Fruit fly (Drosophila melanogaster) whole organism, embryonic: Measurements from ENCODE around the gene osp.

Experiments used
- Aef1 ChIP-seq: fragments of 200-800 bp; sonication (Bioruptor generic); IDR thresholded peaks from 3 replicates; pipeline ENCODE4 v1.3.6; 2022; ENCODE audit warnings: missing biosample characterization, missing genetic modification characterization
- Bteb2 ChIP-seq: fragments of 200-800 bp; sonication (Bioruptor generic); optimal IDR thresholded peaks from 2 replicates; lab custom pipeline; 2016; ENCODE audit warnings: missing biosample characterization, missing genetic modification characterization
- CG10147 ChIP-seq: fragments of 200-800 bp; sonication (Bioruptor generic); optimal IDR thresholded peaks from 2 replicates; lab custom pipeline; 2019; ENCODE audit warnings: missing biosample characterization, mild to moderate bottlenecking, missing genetic modification characterization, moderate library complexity
- CG10462 ChIP-seq: fragments of 200-800 bp; sonication (Bioruptor generic); optimal IDR thresholded peaks from 2 replicates; lab custom pipeline; 2016; ENCODE audit warnings: missing biosample characterization, missing genetic modification characterization
- CG11560 ChIP-seq: fragments of 200-800 bp; sonication (Bioruptor generic); IDR thresholded peaks from 3 replicates; pipeline ENCODE4 v1.3.6; 2022; ENCODE audit warnings: missing biosample characterization, missing genetic modification characterization
- CG11723 ChIP-seq: fragments of 200-800 bp; sonication (Bioruptor generic); optimal IDR thresholded peaks from 2 replicates; lab custom pipeline; 2017; ENCODE audit warnings: missing biosample characterization, mild to moderate bottlenecking, missing genetic modification characterization
- CG12155 ChIP-seq: fragments of 200-800 bp; sonication (Bioruptor generic); optimal IDR thresholded peaks from 3 replicates; lab custom pipeline; 2016; ENCODE audit warnings: missing biosample characterization, missing genetic modification characterization
- CG12659 ChIP-seq: fragments of 200-800 bp; sonication (Bioruptor generic); optimal IDR thresholded peaks from 3 replicates; lab custom pipeline; 2017; ENCODE audit warnings: mild to moderate bottlenecking, missing biosample characterization, missing genetic modification reagents, missing genetic modification characterization
- CG12769 ChIP-seq: fragments of 200-800 bp; sonication (Bioruptor generic); optimal IDR thresholded peaks from 2 replicates; lab custom pipeline; 2019; ENCODE audit warnings: missing biosample characterization, mild to moderate bottlenecking, missing genetic modification characterization, moderate library complexity
- CG13296 ChIP-seq: fragments of 200-800 bp; sonication (Bioruptor generic); optimal IDR thresholded peaks from 3 replicates; lab custom pipeline; 2018; ENCODE audit warnings: missing biosample characterization, mild to moderate bottlenecking, missing genetic modification characterization
- CG1602 ChIP-seq: fragments of 200-800 bp; sonication (Bioruptor generic); optimal IDR thresholded peaks from 3 replicates; lab custom pipeline; 2016; ENCODE audit warnings: missing biosample characterization, missing genetic modification characterization
- CG16863 ChIP-seq: fragments of 200-800 bp; sonication (Bioruptor generic); optimal IDR thresholded peaks from 3 replicates; lab custom pipeline; 2016; ENCODE audit warnings: missing biosample characterization, missing genetic modification characterization
- CG17612 ChIP-seq: fragments of 200-800 bp; sonication (Bioruptor generic); IDR thresholded peaks from 2 replicates; pipeline ENCODE4 v1.3.6; 2022; ENCODE audit warnings: missing biosample characterization, missing genetic modification characterization
- CG4328 ChIP-seq: fragments of 200-800 bp; sonication (Bioruptor generic); optimal IDR thresholded peaks from 3 replicates; lab custom pipeline; 2017; ENCODE audit warnings: missing biosample characterization, missing genetic modification reagents, missing genetic modification characterization
- CG4854 ChIP-seq: fragments of 200-800 bp; sonication (Bioruptor generic); optimal IDR thresholded peaks from 2 replicates; lab custom pipeline; 2016; ENCODE audit warnings: missing biosample characterization, missing genetic modification characterization, inconsistent platforms
- Dek ChIP-seq: fragments of 200-800 bp; sonication (Bioruptor generic); optimal IDR thresholded peaks from 3 replicates; lab custom pipeline; 2019; ENCODE audit warnings: missing biosample characterization, mild to moderate bottlenecking, missing genetic modification characterization, moderate library complexity
- Ets97D ChIP-seq: fragments of 200-800 bp; sonication (Bioruptor generic); optimal IDR thresholded peaks from 3 replicates; lab custom pipeline; 2016; ENCODE audit warnings: missing biosample characterization, missing genetic modification characterization
- Hmr ChIP-seq: fragments of 200-800 bp; sonication (Bioruptor generic); optimal IDR thresholded peaks from 3 replicates; lab custom pipeline; 2017; ENCODE audit warnings: mild to moderate bottlenecking, missing biosample characterization, missing genetic modification reagents, missing genetic modification characterization
- Hr39 ChIP-seq: fragments of >200 bp; optimal IDR thresholded peaks from 2 replicates; lab custom pipeline; 2017
- Kr ChIP-seq: fragments of 200-800 bp; sonication (Bioruptor generic); optimal IDR thresholded peaks from 2 replicates; lab custom pipeline; 2017; ENCODE audit warnings: missing biosample characterization, mild to moderate bottlenecking, missing genetic modification characterization
- MTF-1 ChIP-seq: fragments of 200-800 bp; sonication (Bioruptor generic); optimal IDR thresholded peaks from 2 replicates; lab custom pipeline; 2018; ENCODE audit warnings: missing biosample characterization, mild to moderate bottlenecking, missing genetic modification characterization, borderline replicate concordance
- Oaz ChIP-seq: fragments of 200-800 bp; sonication (Bioruptor generic); IDR thresholded peaks from 2 replicates; pipeline ENCODE4 v1.3.6; 2022; ENCODE audit warnings: missing biosample characterization, missing genetic modification characterization
- Side ChIP-seq: fragments of 200-800 bp; sonication (Bioruptor generic); optimal IDR thresholded peaks from 2 replicates; lab custom pipeline; 2016; ENCODE audit warnings: missing biosample characterization, missing genetic modification characterization
- Ssrp ChIP-seq: fragments of 200-800 bp; sonication (Bioruptor generic); optimal IDR thresholded peaks from 2 replicates; lab custom pipeline; 2018; ENCODE audit warnings: missing biosample characterization, mild to moderate bottlenecking, missing genetic modification characterization, moderate library complexity
- Xbp1 ChIP-seq: fragments of 200-800 bp; sonication (Bioruptor generic); optimal IDR thresholded peaks from 3 replicates; lab custom pipeline; 2016; ENCODE audit warnings: missing biosample characterization, mild to moderate bottlenecking, missing genetic modification characterization
- YL-1 ChIP-seq: fragments of 200-800 bp; sonication (Bioruptor generic); optimal IDR thresholded peaks from 3 replicates; lab custom pipeline; 2017; ENCODE audit warnings: missing biosample characterization, mild to moderate bottlenecking, missing genetic modification characterization
- al ChIP-seq: fragments of 200-800 bp; sonication (Bioruptor generic); IDR thresholded peaks from 2 replicates; pipeline ENCODE4 v1.3.6; 2022; ENCODE audit warnings: missing biosample characterization, missing genetic modification characterization
- aop ChIP-seq: fragments of 200-800 bp; sonication (Bioruptor generic); IDR thresholded peaks from 2 replicates; pipeline ENCODE4 v1.3.6; 2022; ENCODE audit warnings: missing biosample characterization, missing genetic modification characterization
- ash1 ChIP-seq: fragments of 200-800 bp; sonication (Bioruptor generic); optimal IDR thresholded peaks from 2 replicates; lab custom pipeline; 2018; ENCODE audit warnings: missing biosample characterization, mild to moderate bottlenecking, missing genetic modification characterization
- dati ChIP-seq: fragments of 200-800 bp; sonication (Bioruptor generic); IDR thresholded peaks from 2 replicates; pipeline ENCODE4 v1.3.6; 2022; ENCODE audit warnings: missing biosample characterization, missing genetic modification characterization
- dpn ChIP-seq, 2 experiments: fragments of 200-800 bp; sonication (Bioruptor generic); optimal IDR thresholded peaks; 3 replicates each; lab custom pipeline; 2016; ENCODE audit warnings: missing biosample characterization in 2 of 2, missing genetic modification characterization in 2 of 2
- grau ChIP-seq: fragments of 200-800 bp; optimal IDR thresholded peaks from 3 replicates; lab custom pipeline; 2019; ENCODE audit warnings: missing biosample characterization, mild to moderate bottlenecking, missing genetic modification characterization, moderate library complexity
- grn ChIP-seq: fragments of 200-800 bp; sonication (Bioruptor generic); optimal IDR thresholded peaks from 3 replicates; lab custom pipeline; 2017; ENCODE audit warnings: missing biosample characterization, missing genetic modification characterization
- hbn ChIP-seq: fragments of 200-800 bp; sonication (Bioruptor generic); IDR thresholded peaks from 2 replicates; pipeline ENCODE4 v1.3.6; 2022; ENCODE audit warnings: missing biosample characterization, missing genetic modification characterization; ENCODE audit not compliant: partially characterized antibody
- hkb ChIP-seq, 2 experiments: fragments of 200-800 bp in 1 of 2; fragments of >200 bp in 1 of 2; sonication (Bioruptor generic) in 1 of 2; IDR thresholded peaks in 1 of 2; optimal IDR thresholded peaks in 1 of 2; 2 replicates each; pipeline versions ENCODE4 v1.3.6 to Lab custom; 2017 to 2022; ENCODE audit warnings: missing biosample characterization in 1 of 2, missing genetic modification characterization in 1 of 2
- lola ChIP-seq, 3 experiments: fragments of >200 bp in 2 of 3; fragments of 200-800 bp in 1 of 3; sonication (Bioruptor generic) in 1 of 3; optimal IDR thresholded peaks; 2 replicates each; lab custom pipeline; 2017 to 2019; ENCODE audit warnings: missing biosample characterization in 3 of 3, missing genetic modification characterization in 3 of 3, mild to moderate bottlenecking in 1 of 3, moderate library complexity in 1 of 3
- nau ChIP-seq: fragments of 200-800 bp; sonication (Bioruptor generic); optimal IDR thresholded peaks from 3 replicates; lab custom pipeline; 2017; ENCODE audit warnings: missing biosample characterization, mild to moderate bottlenecking, missing genetic modification characterization, missing genetic modification reagents
- nerfin-1 ChIP-seq: fragments of 200-800 bp; sonication (Bioruptor generic); optimal IDR thresholded peaks from 3 replicates; lab custom pipeline; 2019; ENCODE audit warnings: missing biosample characterization, mild to moderate bottlenecking, missing genetic modification characterization, moderate library complexity
- nerfin-2 ChIP-seq: fragments of 200-800 bp; sonication (Bioruptor generic); IDR thresholded peaks from 2 replicates; pipeline ENCODE4 v1.3.6; 2022; ENCODE audit warnings: missing biosample characterization, missing genetic modification characterization; ENCODE audit not compliant: partially characterized antibody
- repo ChIP-seq: fragments of 200-800 bp; sonication (Bioruptor generic); optimal IDR thresholded peaks from 2 replicates; lab custom pipeline; 2016; ENCODE audit warnings: missing biosample characterization, missing genetic modification characterization
- rib ChIP-seq: fragments of 200-800 bp; sonication (Bioruptor generic); IDR thresholded peaks from 2 replicates; pipeline ENCODE4 v1.3.6; 2022; ENCODE audit warnings: missing biosample characterization, missing genetic modification characterization
- sd ChIP-seq: fragments of 200-800 bp; sonication (Bioruptor generic); optimal IDR thresholded peaks from 3 replicates; lab custom pipeline; 2018; ENCODE audit warnings: missing biosample characterization, mild to moderate bottlenecking, missing genetic modification characterization, moderate library complexity
- slbo ChIP-seq: fragments of 200-800 bp; sonication (Bioruptor generic); IDR thresholded peaks from 2 replicates; pipeline ENCODE4 v1.3.6; 2022; ENCODE audit warnings: missing biosample characterization, missing genetic modification characterization
- sob ChIP-seq: fragments of 200-800 bp; sonication (Bioruptor generic); IDR thresholded peaks from 2 replicates; pipeline ENCODE4 v1.3.6; 2022; ENCODE audit warnings: missing biosample characterization, missing genetic modification characterization
- sug ChIP-seq: fragments of 200-800 bp; optimal IDR thresholded peaks from 2 replicates; lab custom pipeline; 2019; ENCODE audit warnings: missing biosample characterization, mild to moderate bottlenecking, missing genetic modification characterization, moderate library complexity
- trem ChIP-seq: fragments of 200-800 bp; optimal IDR thresholded peaks from 3 replicates; lab custom pipeline; 2019; ENCODE audit warnings: missing biosample characterization, mild to moderate bottlenecking, missing genetic modification characterization, moderate library complexity
- twi ChIP-seq: fragments of 200-800 bp; optimal IDR thresholded peaks from 2 replicates; lab custom pipeline; 2019; ENCODE audit warnings: missing biosample characterization, mild to moderate bottlenecking, missing genetic modification characterization, moderate library complexity

The osp gene

dm6 chr2L:14612998-14613955, 75.9 kb downstream of the osp start (continued):
- TF ChIP-seq lola (GFP tag; optimal IDR thresholded peaks at IDR 0.05; lab: Kevin White, UChicago): peak in 1 of 3 experiments; percentile 89
- TF ChIP-seq sd (tag; lab: Kevin White, UChicago): peak; percentile 59
- TF ChIP-seq CG13296: peak; percentile 89
- peak; percentile 44; the same call in 1 of the 2 replicates for TF ChIP-seq al (GFP tag; lab: Robert Waterston, UW)
- no peak for TF ChIP-seq Side (GFP tag; lab: Kevin White, UChicago)
- peak; percentile 82 for TF ChIP-seq CG12155 (GFP tag; lab: Kevin White, UChicago)
- TF ChIP-seq grn: peak; percentile 2
- peak; percentile 91 for TF ChIP-seq CG12659 (GFP tag; lab: Kevin White, UChicago)
- peak; percentile 75 for TF ChIP-seq nerfin-1 (tag; lab: Kevin White, UChicago)
- TF ChIP-seq aop: no peak
- TF ChIP-seq Oaz (GFP tag; lab: Robert Waterston, UW): peak; percentile 48
- TF ChIP-seq twi: peak; percentile 77
- peak; percentile 85 for TF ChIP-seq Ssrp (tag; lab: Kevin White, UChicago)
- TF ChIP-seq grau (tag; lab: Kevin White, UChicago): peak; percentile 92
- TF ChIP-seq repo (GFP tag; lab: Kevin White, UChicago): no peak
- peak; percentile 73 for TF ChIP-seq nau (GFP tag; lab: Kevin White, UChicago)
- peak; percentile 74 for TF ChIP-seq CG11723 (GFP tag; lab: Kevin White, UChicago)
- no peak for TF ChIP-seq MTF-1 (GFP tag; lab: Kevin White, UChicago)
- TF ChIP-seq CG12769 (tag; lab: Kevin White, UChicago): peak; percentile 68
- peak; percentile 79 for TF ChIP-seq Dek (tag; lab: Kevin White, UChicago)
- TF ChIP-seq CG11560 (tag; lab: Robert Waterston, UW): 0 out of 3 replicates have a peak, but pooled peaks have one; percentile 41
- TF ChIP-seq YL-1: peak; percentile 52
- TF ChIP-seq Hmr: peak; percentile 89
- peak; percentile 71 for TF ChIP-seq slbo (GFP tag; lab: Robert Waterston, UW)
- TF ChIP-seq CG10462 (GFP tag; lab: Kevin White, UChicago): peak; percentile 69
- no peak for TF ChIP-seq nerfin-2 (GFP tag; lab: Robert Waterston, UW)
- TF ChIP-seq hkb (optimal IDR thresholded peaks at IDR 0.05; lab: Kevin White, UChicago): no peak
- TF ChIP-seq hkb (GFP tag; IDR thresholded peaks at IDR 0.05; lab: Robert Waterston, UW): 0 out of 2 replicates have a peak, but pooled peaks have one; percentile 28
- TF ChIP-seq dpn (GFP tag; optimal IDR thresholded peaks at IDR 0.05; lab: Kevin White, UChicago): peak in 1 of 2 experiments; percentile 80
- no peak for TF ChIP-seq hbn
- peak; percentile 66 for TF ChIP-seq CG10147 (GFP tag; lab: Kevin White, UChicago)
- no peak for TF ChIP-seq Hr39
- TF ChIP-seq rib (GFP tag; lab: Robert Waterston, UW): no peak
- TF ChIP-seq CG4854 (GFP tag; lab: Kevin White, UChicago): no peak
- TF ChIP-seq Aef1 (GFP tag; lab: Robert Waterston, UW): peak; percentile 58; the same call in 2 of the 3 replicates
- TF ChIP-seq CG1602: peak; percentile 72
- no peak for TF ChIP-seq dati (GFP tag; lab: Robert Waterston, UW)
- TF ChIP-seq CG17612 (GFP tag; lab: Robert Waterston, UW): no peak
- peak; percentile 72 for TF ChIP-seq sob
- peak; percentile 80 for TF ChIP-seq trem (tag; lab: Kevin White, UChicago)
- TF ChIP-seq Xbp1: peak; percentile 78
- TF ChIP-seq ash1: no peak
- TF ChIP-seq sug (tag; lab: Kevin White, UChicago): peak; percentile 99
- TF ChIP-seq CG16863: peak; percentile 48
- TF ChIP-seq Ets97D (GFP tag; lab: Kevin White, UChicago): peak; percentile 4
- no peak for TF ChIP-seq Kr (GFP tag; lab: Kevin White, UChicago)
- TF ChIP-seq Bteb2 (GFP tag; lab: Kevin White, UChicago): peak; percentile 62
- peak; percentile 84 for TF ChIP-seq CG4328 (GFP tag; lab: Kevin White, UChicago)
